Worm (Caenorhabditis elegans) whole organism, L2 larva: ENCODE results near the gene mbk-2.

Experiments used
- C34F6.9 ChIP-seq: fragments of 150-350 bp; optimal IDR thresholded peaks from 2 replicates; lab custom pipeline; 2014; ENCODE audit warnings: missing biosample characterization, missing genetic modification characterization
- F13H6.1 ChIP-seq: sonication (generic microtip); optimal IDR thresholded peaks from 2 replicates; lab custom pipeline; 2016; ENCODE audit warnings: missing genetic modification characterization, missing compliant biosample characterization
- ZK546.5 ChIP-seq: sonication (generic microtip); optimal IDR thresholded peaks from 2 replicates; lab custom pipeline; 2017; ENCODE audit warnings: missing biosample characterization, missing genetic modification characterization
- ama-1 ChIP-seq: fragments of 150-350 bp; optimal IDR thresholded peaks from 2 replicates; lab custom pipeline; 2018; ENCODE audit warnings: inconsistent platforms
- lsy-2 ChIP-seq, 2 experiments: fragments of 150-350 bp in 1 of 2; sonication (generic microtip) in 1 of 2; optimal IDR thresholded peaks; 2 replicates each; lab custom pipeline; 2014 to 2017; ENCODE audit warnings: missing biosample characterization in 2 of 2, missing genetic modification characterization in 2 of 2
- nhr-21 ChIP-seq: fragments of 150-350 bp; optimal IDR thresholded peaks from 2 replicates; lab custom pipeline; 2014; ENCODE audit warnings: missing biosample characterization, missing genetic modification characterization
- nhr-237 ChIP-seq: fragments of 150-350 bp; optimal IDR thresholded peaks from 2 replicates; lab custom pipeline; 2014; ENCODE audit warnings: missing biosample characterization, missing genetic modification characterization
- skn-1 ChIP-seq: sonication (generic microtip); optimal IDR thresholded peaks from 2 replicates; lab custom pipeline; 2017; ENCODE audit warnings: missing biosample characterization, missing genetic modification characterization
- snpc-4 ChIP-seq: fragments of 150-350 bp; optimal IDR thresholded peaks from 2 replicates; lab custom pipeline; 2014; ENCODE audit warnings: missing biosample characterization, missing genetic modification characterization
- unc-39 ChIP-seq: fragments of 150-350 bp; optimal IDR thresholded peaks from 2 replicates; lab custom pipeline; 2014; ENCODE audit warnings: missing biosample characterization, missing genetic modification characterization
- ztf-11 ChIP-seq: sonication (generic microtip); optimal IDR thresholded peaks from 2 replicates; lab custom pipeline; 2017; ENCODE audit warnings: missing biosample characterization, missing genetic modification characterization

ce11 chrIV:12997560-12997959 lies 11.4 kb upstream of the mbk-2 start:
- TF ChIP-seq ztf-11 (tag; lab: Kevin White, UChicago) (no peak), lsy-2 (tag; optimal IDR thresholded peaks at IDR 0.05; lab: Kevin White, UChicago) (no peak), F13H6.1 (tag; lab: Kevin White, UChicago) (no peak), ama-1 (lab: Kevin White, UChicago) (no peak), ZK546.5 (no peak), nhr-21 (no peak), nhr-237 (tag; lab: Kevin White, UChicago) (no peak), snpc-4 (tag; lab: Kevin White, UChicago) (no peak), unc-39 (tag; lab: Kevin White, UChicago) (no peak), C34F6.9 (tag; lab: Kevin White, UChicago) (no peak), skn-1 (tag; lab: Kevin White, UChicago) (no peak)
